Worm (Caenorhabditis elegans) whole organism, L2 larva: ENCODE results near the gene aat-7.

Experiments used
- C34F6.9 ChIP-seq: fragments of 150-350 bp; optimal IDR thresholded peaks from 2 replicates; lab custom pipeline; 2014; ENCODE audit warnings: missing biosample characterization, missing genetic modification characterization
- F13H6.1 ChIP-seq: sonication (generic microtip); optimal IDR thresholded peaks from 2 replicates; lab custom pipeline; 2016; ENCODE audit warnings: missing genetic modification characterization, missing compliant biosample characterization
- R02D3.7 ChIP-seq: fragments of 150-350 bp; optimal IDR thresholded peaks from 2 replicates; lab custom pipeline; 2014; ENCODE audit warnings: missing biosample characterization, missing genetic modification characterization
- Y55F3AM.14 ChIP-seq: fragments of 200-800 bp; sonication (Bioruptor generic); optimal IDR thresholded peaks from 2 replicates; lab custom pipeline; 2018; ENCODE audit warnings: mild to moderate bottlenecking, missing genetic modification characterization, missing compliant biosample characterization
- aly-2 ChIP-seq: fragments of 150-350 bp; optimal IDR thresholded peaks from 2 replicates; lab custom pipeline; 2014; ENCODE audit warnings: missing biosample characterization, missing genetic modification characterization
- ama-1 ChIP-seq: fragments of 150-350 bp; optimal IDR thresholded peaks from 2 replicates; lab custom pipeline; 2018; ENCODE audit warnings: inconsistent platforms
- blmp-1 ChIP-seq: sonication (generic microtip); optimal IDR thresholded peaks from 2 replicates; lab custom pipeline; 2017; ENCODE audit warnings: missing genetic modification characterization, mild to moderate bottlenecking, missing compliant biosample characterization, antibody characterized with exemption, moderate library complexity; ENCODE audit not compliant: insufficient read depth
- ceh-16 ChIP-seq: fragments of 150-350 bp; optimal IDR thresholded peaks from 2 replicates; lab custom pipeline; 2014; ENCODE audit warnings: missing biosample characterization, missing genetic modification characterization
- ceh-82 ChIP-seq: fragments of 150-350 bp; optimal IDR thresholded peaks from 2 replicates; lab custom pipeline; 2014; ENCODE audit warnings: missing biosample characterization, missing genetic modification characterization
- crh-2 ChIP-seq: sonication (generic microtip); optimal IDR thresholded peaks from 2 replicates; lab custom pipeline; 2017; ENCODE audit warnings: missing biosample characterization, missing genetic modification characterization
- dmd-4 ChIP-seq: sonication (generic microtip); optimal IDR thresholded peaks from 2 replicates; lab custom pipeline; 2017; ENCODE audit warnings: missing biosample characterization, missing genetic modification characterization
- fos-1 ChIP-seq: fragments of 150-350 bp; optimal IDR thresholded peaks from 2 replicates; lab custom pipeline; 2014; ENCODE audit warnings: missing biosample characterization, missing genetic modification characterization
- gmeb-1 ChIP-seq: fragments of 150-350 bp; optimal IDR thresholded peaks from 2 replicates; lab custom pipeline; 2014; ENCODE audit warnings: missing biosample characterization, missing genetic modification characterization
- lin-11 ChIP-seq: fragments of 150-350 bp; sonication (generic microtip); optimal IDR thresholded peaks from 2 replicates; lab custom pipeline; 2014; ENCODE audit warnings: missing biosample characterization, missing genetic modification characterization, inconsistent platforms, mixed read lengths
- lin-13 ChIP-seq: fragments of 150-350 bp; optimal IDR thresholded peaks from 2 replicates; lab custom pipeline; 2014; ENCODE audit warnings: missing biosample characterization, missing genetic modification reagents, missing genetic modification characterization
- lsy-2 ChIP-seq, 2 experiments: fragments of 150-350 bp in 1 of 2; sonication (generic microtip) in 1 of 2; optimal IDR thresholded peaks; 2 replicates each; lab custom pipeline; 2014 to 2017; ENCODE audit warnings: missing biosample characterization in 2 of 2, missing genetic modification characterization in 2 of 2
- mab-5 ChIP-seq: fragments of 150-350 bp; optimal IDR thresholded peaks from 2 replicates; lab custom pipeline; 2014; ENCODE audit warnings: missing biosample characterization, missing genetic modification characterization
- mdl-1 ChIP-seq, 2 experiments: fragments of 150-350 bp in 1 of 2; sonication (generic microtip) in 1 of 2; optimal IDR thresholded peaks; 2 replicates each; lab custom pipeline; 2017; ENCODE audit warnings: missing biosample characterization in 2 of 2, missing genetic modification characterization in 2 of 2
- nhr-11 ChIP-seq: fragments of 150-350 bp; optimal IDR thresholded peaks from 2 replicates; lab custom pipeline; 2014; ENCODE audit warnings: missing biosample characterization, missing genetic modification characterization
- nhr-12 ChIP-seq: fragments of 150-350 bp; optimal IDR thresholded peaks from 2 replicates; lab custom pipeline; 2014; ENCODE audit warnings: missing biosample characterization, missing genetic modification characterization
- nhr-129 ChIP-seq: fragments of 150-350 bp; optimal IDR thresholded peaks from 2 replicates; lab custom pipeline; 2014; ENCODE audit warnings: missing biosample characterization, missing genetic modification characterization
- nhr-21 ChIP-seq: fragments of 150-350 bp; optimal IDR thresholded peaks from 2 replicates; lab custom pipeline; 2014; ENCODE audit warnings: missing biosample characterization, missing genetic modification characterization
- nhr-23 ChIP-seq: fragments of 150-350 bp; optimal IDR thresholded peaks from 2 replicates; lab custom pipeline; 2014; ENCODE audit warnings: missing biosample characterization, missing genetic modification reagents, missing genetic modification characterization
- peb-1 ChIP-seq: fragments of 150-350 bp; optimal IDR thresholded peaks from 2 replicates; lab custom pipeline; 2014; ENCODE audit warnings: missing biosample characterization, missing genetic modification characterization
- sem-4 ChIP-seq: fragments of 150-350 bp; optimal IDR thresholded peaks from 2 replicates; lab custom pipeline; 2014; ENCODE audit warnings: missing biosample characterization, missing genetic modification reagents, missing genetic modification characterization
- sma-3 ChIP-seq: sonication (generic microtip); optimal IDR thresholded peaks from 2 replicates; lab custom pipeline; 2016; ENCODE audit warnings: missing genetic modification reagents, missing genetic modification characterization, missing compliant biosample characterization
- sma-9 ChIP-seq, 2 experiments: fragments of 150-350 bp in 1 of 2; sonication (generic microtip) in 1 of 2; optimal IDR thresholded peaks; 2 replicates each; lab custom pipeline; 2014 to 2016; ENCODE audit warnings: missing genetic modification characterization in 2 of 2, mild to moderate bottlenecking in 1 of 2, missing biosample characterization in 1 of 2, missing compliant biosample characterization in 1 of 2, missing genetic modification reagents in 1 of 2, moderate library complexity in 1 of 2
- snpc-4 ChIP-seq: fragments of 150-350 bp; optimal IDR thresholded peaks from 2 replicates; lab custom pipeline; 2014; ENCODE audit warnings: missing biosample characterization, missing genetic modification characterization
- unc-55 ChIP-seq: fragments of 150-350 bp; sonication (generic microtip); optimal IDR thresholded peaks from 3 replicates; lab custom pipeline; 2014; ENCODE audit warnings: missing biosample characterization, missing genetic modification reagents, missing genetic modification characterization
- unc-62 ChIP-seq: fragments of 150-350 bp; optimal IDR thresholded peaks from 2 replicates; lab custom pipeline; 2014; ENCODE audit warnings: missing biosample characterization, missing genetic modification reagents, missing genetic modification characterization
- zag-1 ChIP-seq: fragments of 150-350 bp; optimal IDR thresholded peaks from 2 replicates; lab custom pipeline; 2014; ENCODE audit warnings: missing biosample characterization, missing genetic modification characterization
- ztf-1 ChIP-seq: fragments of 200-800 bp; sonication (Bioruptor generic); conservative IDR thresholded peaks from 2 replicates; pipeline ENCODE4 v1.3.6; 2022; ENCODE audit warnings: missing genetic modification characterization, missing compliant biosample characterization
- ztf-11 ChIP-seq: sonication (generic microtip); optimal IDR thresholded peaks from 2 replicates; lab custom pipeline; 2017; ENCODE audit warnings: missing biosample characterization, missing genetic modification characterization

Gene aat-7

DNA sequence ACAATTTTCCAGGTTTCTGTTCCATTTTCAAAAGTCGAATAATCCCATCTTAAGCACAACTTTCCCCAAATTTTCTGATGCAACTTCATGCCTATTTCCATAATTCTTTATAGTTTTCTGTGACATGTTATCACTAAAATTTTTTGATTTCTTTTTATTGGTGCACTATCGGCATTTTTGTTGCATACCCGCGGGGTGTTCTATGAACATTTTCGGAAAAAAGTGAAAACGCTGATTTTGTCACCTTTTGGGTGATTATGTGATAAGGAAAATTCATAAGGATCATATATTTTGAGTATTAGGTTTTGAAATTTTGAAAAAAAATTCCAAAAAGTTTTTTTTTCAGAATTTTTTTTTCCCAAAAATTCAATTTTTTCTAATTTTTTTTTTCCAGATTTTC is at the start of gene aat-7:
aat-7 (plus strand) TSS at position 393 of the 400 bp plus-strand sequence.
- TF ChIP-seq nhr-11 (no peak), blmp-1 (tag; lab: Kevin White, UChicago) (peak; percentile 29), zag-1 (tag; lab: Kevin White, UChicago) (no peak), mab-5 (tag; lab: Kevin White, UChicago) (no peak), peb-1 (tag; lab: Kevin White, UChicago) (no peak), sma-3 (GFP tag; lab: Kevin White, UChicago) (no peak), aly-2 (tag; lab: Kevin White, UChicago) (no peak), nhr-12 (no peak), fos-1 (tag; lab: Kevin White, UChicago) (peak; percentile 85)

DNA sequence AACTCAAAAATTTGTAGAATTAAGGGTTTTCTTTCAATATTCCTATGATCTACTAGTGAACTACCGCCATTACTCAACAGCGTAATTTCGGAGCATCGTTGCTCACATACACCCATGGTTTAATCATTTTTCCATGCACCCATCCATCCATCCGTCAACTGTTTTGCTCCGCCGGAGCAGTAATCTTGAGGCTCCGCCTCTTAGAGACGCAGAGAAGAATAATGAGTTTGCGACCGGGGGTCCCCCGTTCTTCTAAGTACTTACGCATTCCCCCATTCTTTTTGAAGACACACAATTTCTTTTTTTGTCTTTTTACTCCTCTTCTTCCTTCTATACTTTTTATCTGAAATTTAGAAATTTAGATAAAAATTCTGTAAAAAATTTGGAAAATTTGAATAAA is 48.5 kb upstream of the aat-7 start:
- TF ChIP-seq zag-1 (tag; lab: Kevin White, UChicago) (peak; percentile 43), unc-55 (GFP tag; lab: Kevin White, UChicago) (no peak)

DNA sequence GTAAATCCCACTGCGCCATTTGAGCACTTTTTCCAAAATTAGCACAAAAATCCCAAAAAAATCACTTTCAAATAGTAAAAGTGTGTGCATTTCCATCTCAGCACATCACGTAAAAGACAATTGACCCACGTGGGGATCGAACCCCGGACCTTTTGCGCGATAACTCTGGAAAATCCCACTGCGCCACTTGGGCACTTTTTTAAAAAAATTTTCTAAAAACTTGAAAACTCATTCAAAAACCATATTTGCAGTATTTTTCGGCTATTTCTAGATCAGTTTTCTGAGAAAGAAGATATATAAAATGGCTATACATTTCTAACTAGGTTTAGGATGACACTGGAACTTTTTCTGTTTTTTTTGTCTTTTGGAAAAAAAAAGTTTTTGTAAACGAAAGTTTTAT is 46.6 kb upstream of the aat-7 start:
- no peak for TF ChIP-seq nhr-23 (tag; lab: Kevin White, UChicago)
- TF ChIP-seq ztf-1, result no peak
- TF ChIP-seq lin-11, result no peak
- TF ChIP-seq nhr-21 (tag; lab: Kevin White, UChicago), result no peak
- TF ChIP-seq peb-1 (tag; lab: Kevin White, UChicago), result no peak
- peak; percentile 75 for TF ChIP-seq unc-55 (GFP tag; lab: Kevin White, UChicago)
- no peak for TF ChIP-seq dmd-4 (tag; lab: Kevin White, UChicago)
- TF ChIP-seq, all 48 proteins: peak for 1

DNA sequence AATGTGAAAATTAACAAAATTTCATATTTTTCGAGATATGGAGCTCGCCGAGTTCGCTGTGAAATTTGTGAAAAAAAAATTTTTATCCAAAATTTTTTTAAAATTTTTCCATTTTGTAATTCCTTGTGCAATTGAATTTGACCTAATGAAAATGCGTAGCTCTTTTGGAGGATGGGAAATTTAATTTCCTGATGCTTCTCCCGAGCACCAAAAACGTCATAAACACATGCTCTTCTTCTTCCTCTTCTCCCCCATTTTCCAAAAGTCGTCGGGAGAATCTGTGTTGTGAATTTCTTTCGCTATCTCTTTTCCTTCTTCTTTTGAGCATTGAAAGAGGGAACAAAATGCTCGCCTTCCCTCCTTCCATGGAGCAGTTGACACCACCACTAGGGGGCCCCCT is 45.3 kb upstream of the aat-7 start:
- peak; percentile 41 for TF ChIP-seq lin-13 (GFP tag; lab: Kevin White, UChicago)
- peak; percentile 25 for TF ChIP-seq crh-2
- no peak for TF ChIP-seq Y55F3AM.14
- TF ChIP-seq unc-62 (GFP tag; lab: Kevin White, UChicago), result no peak
- TF ChIP-seq R02D3.7 (tag; lab: Kevin White, UChicago), result no peak
- no peak for TF ChIP-seq mab-5 (tag; lab: Kevin White, UChicago)
- no peak for TF ChIP-seq aly-2 (tag; lab: Kevin White, UChicago)
- TF ChIP-seq nhr-129 (tag; lab: Kevin White, UChicago), result peak; percentile 2
- TF ChIP-seq ama-1 (lab: Kevin White, UChicago), result no peak
- no peak for TF ChIP-seq sem-4
- no peak for TF ChIP-seq ztf-1
- TF ChIP-seq ceh-82 (tag; lab: Kevin White, UChicago), result no peak
- TF ChIP-seq lsy-2 (tag; optimal IDR thresholded peaks at IDR 0.05; lab: Kevin White, UChicago), result peak in 1 of 2 experiments; percentile 45
- TF ChIP-seq zag-1 (tag; lab: Kevin White, UChicago), result peak; percentile 26
- TF ChIP-seq sma-9 (GFP tag; optimal IDR thresholded peaks at IDR 0.05; lab: Kevin White, UChicago), result peak; percentile 45
- no peak for TF ChIP-seq sma-9 (tag; optimal IDR thresholded peaks at IDR 0.05; lab: Kevin White, UChicago)
- peak; percentile 47 for TF ChIP-seq C34F6.9 (tag; lab: Kevin White, UChicago)
- no peak for TF ChIP-seq mdl-1 (tag; optimal IDR thresholded peaks at IDR 0.05; lab: Kevin White, UChicago)
- TF ChIP-seq unc-55 (GFP tag; lab: Kevin White, UChicago), result peak; percentile 37
- no peak for TF ChIP-seq nhr-12
- TF ChIP-seq F13H6.1 (tag; lab: Kevin White, UChicago), result peak; percentile 20
- TF ChIP-seq ceh-16 (tag; lab: Kevin White, UChicago), result no peak
- TF ChIP-seq, all 48 proteins: peak for 9

DNA sequence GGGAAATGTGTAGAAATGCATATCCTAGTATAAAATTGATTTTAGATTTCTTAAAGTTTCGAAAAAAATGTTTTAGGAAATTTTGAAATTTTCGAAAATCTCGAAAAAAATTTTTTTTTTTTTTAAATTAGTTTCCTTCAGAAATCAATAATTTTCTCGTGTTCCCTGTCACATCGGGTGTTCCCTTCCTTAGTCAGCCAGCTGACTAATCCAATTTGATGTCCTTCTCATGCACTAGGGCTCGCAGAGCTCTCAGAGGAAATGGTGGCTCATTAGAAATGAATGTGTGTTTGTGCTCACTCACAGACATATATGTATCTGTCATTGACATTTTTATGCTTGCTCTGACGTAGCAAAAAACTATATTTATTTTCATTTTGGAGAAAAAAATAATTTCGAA is 42.9 kb upstream of the aat-7 start:
- TF ChIP-seq lin-13 (GFP tag; lab: Kevin White, UChicago), result no peak
- peak; percentile 2 for TF ChIP-seq unc-55 (GFP tag; lab: Kevin White, UChicago)
- TF ChIP-seq ztf-11 (tag; lab: Kevin White, UChicago), result no peak
- TF ChIP-seq ceh-82 (tag; lab: Kevin White, UChicago), result no peak
- TF ChIP-seq aly-2 (tag; lab: Kevin White, UChicago), result no peak
- no peak for TF ChIP-seq ztf-1
- no peak for TF ChIP-seq ama-1 (lab: Kevin White, UChicago)
- no peak for TF ChIP-seq F13H6.1 (tag; lab: Kevin White, UChicago)
- TF ChIP-seq snpc-4 (tag; lab: Kevin White, UChicago), result no peak
- no peak for TF ChIP-seq gmeb-1 (tag; lab: Kevin White, UChicago)
- peak in 1 of 2 experiments; percentile 17 for TF ChIP-seq lsy-2 (tag; optimal IDR thresholded peaks at IDR 0.05; lab: Kevin White, UChicago)
- TF ChIP-seq, all 48 proteins: peak for 2
